Fruit fly (Drosophila melanogaster) Kc167 (cell line): ENCODE results near the gene Ac76E.

Experiments used
- Sin3A ChIP-seq: fragments of >200 bp; optimal IDR thresholded peaks from 2 replicates; lab custom pipeline; 2018; ENCODE audit warnings: missing external identifiers
- h ChIP-seq: fragments of >200 bp; optimal IDR thresholded peaks from 3 replicates; lab custom pipeline; 2018; ENCODE audit warnings: missing external identifiers
- psq ChIP-seq: fragments of >200 bp; optimal IDR thresholded peaks from 2 replicates; lab custom pipeline; 2017; ENCODE audit warnings: missing external identifiers

- no peak for TF ChIP-seq psq (lab: Kevin White, UChicago)
- TF ChIP-seq Sin3A (lab: Kevin White, UChicago), result no peak
- TF ChIP-seq h (lab: Kevin White, UChicago), result no peak
Measured at dm6 chr3L:19901486-19902255, 37.4 kb upstream of the Ac76E start.
